Worm (Caenorhabditis elegans) whole organism, L3 larva: ENCODE results near the gene hira-1.

Experiments
- R02D3.7 ChIP-seq: fragments of 150-350 bp; optimal IDR thresholded peaks from 2 replicates; lab custom pipeline; 2014; ENCODE audit warnings: missing biosample characterization, missing genetic modification characterization
- ZK546.5 ChIP-seq: sonication (generic microtip); optimal IDR thresholded peaks from 2 replicates; lab custom pipeline; 2017; ENCODE audit warnings: missing biosample characterization, missing genetic modification characterization
- aly-2 ChIP-seq: fragments of 150-350 bp; optimal IDR thresholded peaks from 2 replicates; lab custom pipeline; 2014; ENCODE audit warnings: missing biosample characterization, missing genetic modification characterization
- ama-1 ChIP-seq: fragments of 150-350 bp; optimal IDR thresholded peaks from 2 replicates; lab custom pipeline; 2018
- ceh-16 ChIP-seq: sonication (generic microtip); optimal IDR thresholded peaks from 2 replicates; lab custom pipeline; 2017; ENCODE audit warnings: missing biosample characterization, missing genetic modification characterization
- ceh-28 ChIP-seq: fragments of 150-350 bp; optimal IDR thresholded peaks from 2 replicates; lab custom pipeline; 2014; ENCODE audit warnings: missing biosample characterization, missing genetic modification reagents, missing genetic modification characterization
- ceh-82 ChIP-seq: fragments of 150-350 bp; optimal IDR thresholded peaks from 2 replicates; lab custom pipeline; 2014; ENCODE audit warnings: missing biosample characterization, missing genetic modification characterization
- ceh-9 ChIP-seq: sonication (generic microtip); optimal IDR thresholded peaks from 2 replicates; lab custom pipeline; 2018; ENCODE audit warnings: missing biosample characterization, missing genetic modification characterization
- daf-12 ChIP-seq: fragments of 150-350 bp; optimal IDR thresholded peaks from 2 replicates; lab custom pipeline; 2014; ENCODE audit warnings: missing biosample characterization, missing genetic modification reagents, missing genetic modification characterization
- egl-27 ChIP-seq: sonication (generic microtip); optimal IDR thresholded peaks from 4 replicates; lab custom pipeline; 2017; ENCODE audit warnings: missing biosample characterization, missing genetic modification reagents, missing genetic modification characterization
- egl-5 ChIP-seq: fragments of 150-350 bp; optimal IDR thresholded peaks from 2 replicates; lab custom pipeline; 2017; ENCODE audit warnings: missing biosample characterization, missing genetic modification reagents, missing genetic modification characterization, inconsistent platforms
- elt-1 ChIP-seq: fragments of 150-350 bp; optimal IDR thresholded peaks from 2 replicates; lab custom pipeline; 2014; ENCODE audit warnings: missing biosample characterization, missing genetic modification characterization
- elt-2 ChIP-seq: sonication (generic microtip); optimal IDR thresholded peaks from 2 replicates; lab custom pipeline; 2016; ENCODE audit warnings: missing genetic modification reagents, mild to moderate bottlenecking, missing genetic modification characterization, missing compliant biosample characterization
- elt-3 ChIP-seq, 3 experiments: fragments of 150-350 bp in 1 of 3; sonication (generic microtip) in 2 of 3; optimal IDR thresholded peaks; 2 replicates in 2 of 3; 4 replicates in 1 of 3; lab custom pipeline; 2014 to 2017; ENCODE audit warnings: missing biosample characterization in 3 of 3, missing genetic modification characterization in 3 of 3
- fkh-10 ChIP-seq: sonication (generic microtip); optimal IDR thresholded peaks from 2 replicates; lab custom pipeline; 2017; ENCODE audit warnings: missing biosample characterization, missing genetic modification reagents, missing genetic modification characterization
- fkh-2 ChIP-seq: fragments of 150-350 bp; optimal IDR thresholded peaks from 2 replicates; lab custom pipeline; 2014; ENCODE audit warnings: missing biosample characterization, missing genetic modification reagents, missing genetic modification characterization
- hmg-11 ChIP-seq: sonication (generic microtip); optimal IDR thresholded peaks from 2 replicates; lab custom pipeline; 2016; ENCODE audit warnings: missing genetic modification characterization, missing compliant biosample characterization
- lin-15B ChIP-seq: fragments of 150-350 bp; optimal IDR thresholded peaks from 2 replicates; lab custom pipeline; 2014; ENCODE audit warnings: missing biosample characterization, missing genetic modification characterization
- lin-39 ChIP-seq: fragments of 150-350 bp; optimal IDR thresholded peaks from 2 replicates; lab custom pipeline; 2018; ENCODE audit warnings: missing biosample characterization, missing genetic modification reagents, missing genetic modification characterization
- lsy-12 ChIP-seq: sonication (generic microtip); optimal IDR thresholded peaks from 2 replicates; lab custom pipeline; 2016; ENCODE audit warnings: mild to moderate bottlenecking, missing genetic modification characterization, missing compliant biosample characterization
- nfya-1 ChIP-seq: sonication (generic microtip); optimal IDR thresholded peaks from 2 replicates; lab custom pipeline; 2017; ENCODE audit warnings: missing genetic modification characterization, mild to moderate bottlenecking, missing compliant biosample characterization, antibody characterized with exemption, moderate library complexity; ENCODE audit not compliant: insufficient read depth
- nhr-11 ChIP-seq: fragments of 150-350 bp; optimal IDR thresholded peaks from 2 replicates; lab custom pipeline; 2014; ENCODE audit warnings: missing biosample characterization, missing genetic modification characterization
- nhr-12 ChIP-seq: fragments of 150-350 bp; optimal IDR thresholded peaks from 2 replicates; lab custom pipeline; 2014; ENCODE audit warnings: missing biosample characterization, missing genetic modification characterization
- nhr-23 ChIP-seq: fragments of 150-350 bp; optimal IDR thresholded peaks from 2 replicates; lab custom pipeline; 2014; ENCODE audit warnings: missing biosample characterization, missing genetic modification reagents, missing genetic modification characterization
- nhr-237 ChIP-seq: fragments of 150-350 bp; optimal IDR thresholded peaks from 2 replicates; lab custom pipeline; 2014; ENCODE audit warnings: missing biosample characterization, missing genetic modification characterization
- nhr-25 ChIP-seq: sonication (generic microtip); optimal IDR thresholded peaks from 2 replicates; lab custom pipeline; 2017; ENCODE audit warnings: missing biosample characterization, missing genetic modification characterization
- nhr-28 ChIP-seq: fragments of 150-350 bp; optimal IDR thresholded peaks from 2 replicates; lab custom pipeline; 2014; ENCODE audit warnings: missing biosample characterization, missing genetic modification characterization
- nhr-43 ChIP-seq: sonication (generic microtip); optimal IDR thresholded peaks from 2 replicates; lab custom pipeline; 2016; ENCODE audit warnings: mild to moderate bottlenecking, missing genetic modification characterization, missing compliant biosample characterization; ENCODE audit not compliant: poor library complexity, severe bottlenecking
- nhr-67 ChIP-seq: fragments of 150-350 bp; optimal IDR thresholded peaks from 2 replicates; lab custom pipeline; 2014; ENCODE audit warnings: missing biosample characterization, missing genetic modification characterization
- nhr-77 ChIP-seq: fragments of 150-350 bp; optimal IDR thresholded peaks from 2 replicates; lab custom pipeline; 2014; ENCODE audit warnings: missing biosample characterization, missing genetic modification characterization
- pha-4 ChIP-seq: fragments of 150-350 bp; optimal IDR thresholded peaks from 2 replicates; lab custom pipeline; 2014; ENCODE audit warnings: missing biosample characterization, missing genetic modification reagents, missing genetic modification characterization
- pqm-1 ChIP-seq: fragments of 150-350 bp; optimal IDR thresholded peaks from 2 replicates; lab custom pipeline; 2017; ENCODE audit warnings: missing biosample characterization, missing genetic modification characterization, inconsistent platforms
- sea-2 ChIP-seq: fragments of 150-350 bp; sonication (generic microtip); optimal IDR thresholded peaks from 4 replicates; lab custom pipeline; 2014; ENCODE audit warnings: missing biosample characterization, missing genetic modification reagents, missing genetic modification characterization
- skn-1 ChIP-seq: fragments of 150-350 bp; optimal IDR thresholded peaks from 2 replicates; lab custom pipeline; 2014; ENCODE audit warnings: missing biosample characterization, missing genetic modification characterization
- snpc-4 ChIP-seq: fragments of 150-350 bp; optimal IDR thresholded peaks from 2 replicates; lab custom pipeline; 2014; ENCODE audit warnings: missing biosample characterization, missing genetic modification characterization
- tbx-2 ChIP-seq: sonication (generic microtip); optimal IDR thresholded peaks from 2 replicates; lab custom pipeline; 2016; ENCODE audit warnings: mild to moderate bottlenecking, missing genetic modification characterization, missing compliant biosample characterization
- unc-62 ChIP-seq: fragments of 150-350 bp; sonication (generic microtip); optimal IDR thresholded peaks from 4 replicates; lab custom pipeline; 2014; ENCODE audit warnings: missing biosample characterization, missing genetic modification reagents, missing genetic modification characterization
- zag-1 ChIP-seq: fragments of 150-350 bp; optimal IDR thresholded peaks from 2 replicates; lab custom pipeline; 2014; ENCODE audit warnings: missing biosample characterization, missing genetic modification characterization
- ztf-4 ChIP-seq: fragments of 150-350 bp; optimal IDR thresholded peaks from 2 replicates; lab custom pipeline; 2014; ENCODE audit warnings: missing biosample characterization, missing genetic modification characterization

Gene hira-1

DNA sequence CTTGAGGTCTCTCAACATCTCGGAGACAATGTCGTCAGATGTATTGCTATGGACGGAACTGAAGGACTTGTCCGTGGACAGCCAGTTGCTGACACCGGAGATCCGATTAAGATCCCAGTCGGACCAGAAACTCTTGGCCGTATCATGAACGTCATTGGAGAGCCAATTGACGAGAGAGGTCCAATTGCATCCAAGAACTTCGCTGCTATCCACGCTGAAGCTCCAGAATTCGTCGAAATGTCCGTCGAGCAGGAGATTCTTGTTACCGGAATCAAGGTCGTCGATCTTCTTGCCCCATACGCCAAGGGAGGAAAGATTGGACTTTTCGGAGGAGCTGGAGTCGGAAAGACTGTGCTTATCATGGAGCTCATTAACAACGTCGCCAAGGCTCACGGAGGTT is 37.9 kb downstream of the hira-1 start:
- TF ChIP-seq hmg-11 (tag; lab: Kevin White, UChicago) (no peak), nhr-237 (tag; lab: Kevin White, UChicago) (no peak), unc-62 (GFP tag; lab: Kevin White, UChicago) (no peak), egl-5 (tag; lab: Kevin White, UChicago) (no peak), fkh-2 (tag; lab: Kevin White, UChicago) (no peak), nhr-25 (tag; lab: Kevin White, UChicago) (no peak), elt-3 (tag; optimal IDR thresholded peaks at IDR 0.05; lab: Kevin White, UChicago) (no peak), daf-12 (no peak), lin-15B (tag; lab: Kevin White, UChicago) (no peak), nfya-1 (tag; lab: Kevin White, UChicago) (no peak), ceh-28 (no peak), pqm-1 (no peak), ceh-82 (tag; lab: Kevin White, UChicago) (no peak), R02D3.7 (tag; lab: Kevin White, UChicago) (no peak), ceh-16 (tag; lab: Kevin White, UChicago) (no peak), elt-2 (tag; lab: Kevin White, UChicago) (no peak), nhr-23 (no peak), ztf-4 (tag; lab: Kevin White, UChicago) (no peak), nhr-12 (no peak)

DNA sequence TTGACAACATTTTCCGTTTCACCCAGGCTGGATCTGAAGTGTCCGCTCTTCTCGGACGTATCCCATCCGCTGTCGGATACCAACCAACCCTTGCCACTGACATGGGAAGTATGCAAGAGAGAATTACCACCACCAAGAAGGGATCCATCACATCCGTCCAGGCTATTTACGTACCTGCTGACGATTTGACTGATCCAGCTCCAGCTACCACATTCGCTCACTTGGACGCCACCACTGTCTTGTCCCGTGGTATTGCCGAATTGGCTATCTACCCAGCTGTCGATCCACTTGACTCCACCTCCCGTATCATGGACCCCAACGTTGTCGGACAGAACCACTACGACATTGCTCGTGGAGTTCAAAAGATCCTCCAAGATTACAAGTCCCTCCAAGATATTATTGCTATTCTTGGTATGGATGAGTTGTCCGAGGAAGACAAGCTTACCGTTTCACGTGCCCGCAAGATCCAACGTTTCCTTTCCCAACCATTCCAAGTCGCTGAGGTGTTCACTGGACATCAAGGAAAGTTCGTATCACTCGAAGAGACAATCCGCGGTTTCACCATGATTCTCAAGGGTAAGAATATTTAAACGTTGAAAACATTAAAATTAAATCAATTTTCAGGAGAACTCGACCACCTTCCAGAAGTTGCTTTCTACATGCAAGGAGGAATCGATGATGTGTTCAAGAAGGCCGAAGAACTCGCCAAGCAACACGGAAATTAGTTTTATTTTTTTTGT is 38.8 kb downstream of the hira-1 start:
- TF ChIP-seq ceh-28 (no peak), fkh-2 (tag; lab: Kevin White, UChicago) (no peak), unc-62 (GFP tag; lab: Kevin White, UChicago) (no peak), egl-27 (no peak), ceh-16 (tag; lab: Kevin White, UChicago) (no peak), sea-2 (GFP tag; lab: Kevin White, UChicago) (no peak), pqm-1 (no peak), elt-3 (tag; optimal IDR thresholded peaks at IDR 0.05; lab: Kevin White, UChicago) (no peak), pha-4 (tag; lab: Kevin White, UChicago) (no peak), hmg-11 (tag; lab: Kevin White, UChicago) (no peak), nhr-43 (tag; lab: Kevin White, UChicago) (no peak), ZK546.5 (tag; lab: Kevin White, UChicago) (no peak), egl-5 (tag; lab: Kevin White, UChicago) (no peak), R02D3.7 (tag; lab: Kevin White, UChicago) (no peak), skn-1 (tag; lab: Kevin White, UChicago) (no peak), nhr-11 (no peak), nhr-67 (no peak), aly-2 (tag; lab: Kevin White, UChicago) (no peak), nfya-1 (tag; lab: Kevin White, UChicago) (no peak), nhr-28 (no peak)

DNA sequence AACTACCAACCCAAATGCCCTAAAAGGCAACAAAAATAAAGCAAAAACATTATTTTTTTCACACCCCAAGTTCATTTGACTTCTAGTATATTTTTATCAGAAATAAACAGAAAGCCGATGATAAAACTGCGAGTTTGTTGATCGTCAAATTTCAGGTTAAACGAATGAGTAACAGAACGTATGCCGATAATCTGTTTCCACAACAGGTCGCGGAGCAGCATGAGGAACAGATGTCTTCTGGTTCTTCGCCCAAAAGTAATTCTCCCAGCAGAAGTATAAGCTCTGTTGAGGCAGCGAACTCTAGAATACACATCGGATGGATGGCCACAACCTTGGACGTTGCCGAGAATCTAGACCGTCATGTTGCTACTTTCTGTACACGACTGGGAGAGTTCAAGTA is 39.5 kb downstream of the hira-1 start, which contains the start of gene prmt-5:
Gene prmt-5 (plus strand): TSS at position 141 of the 400 bp plus-strand sequence.
- peak; percentile 18 for TF ChIP-seq pqm-1
- no peak for TF ChIP-seq egl-5 (tag; lab: Kevin White, UChicago)
- TF ChIP-seq ceh-9 (tag; lab: Kevin White, UChicago): no peak
- peak; percentile 27 for TF ChIP-seq elt-2 (tag; lab: Kevin White, UChicago)
- TF ChIP-seq nfya-1 (tag; lab: Kevin White, UChicago): no peak
- TF ChIP-seq lsy-12: peak; percentile 81
- TF ChIP-seq zag-1 (tag; lab: Kevin White, UChicago): no peak
- TF ChIP-seq lin-39: no peak
- no peak for TF ChIP-seq nhr-67
- TF ChIP-seq aly-2 (tag; lab: Kevin White, UChicago): peak; percentile 76
- no peak for TF ChIP-seq tbx-2 (tag; lab: Kevin White, UChicago)
- TF ChIP-seq elt-1 (tag; lab: Kevin White, UChicago): no peak
- no peak for TF ChIP-seq snpc-4 (tag; lab: Kevin White, UChicago)
- no peak for TF ChIP-seq skn-1 (tag; lab: Kevin White, UChicago)
- peak; percentile 22 for TF ChIP-seq nhr-77 (tag; lab: Kevin White, UChicago)
- TF ChIP-seq nhr-23: peak; percentile 35
- TF ChIP-seq ama-1 (lab: Kevin White, UChicago): peak; percentile 90
- no peak for TF ChIP-seq fkh-10 (GFP tag; lab: Kevin White, UChicago)
- peak; percentile 73 for TF ChIP-seq nhr-43 (tag; lab: Kevin White, UChicago)
- TF ChIP-seq pha-4 (tag; lab: Kevin White, UChicago): peak; percentile 13
- peak; percentile 17 for TF ChIP-seq nhr-11
- no peak for TF ChIP-seq nhr-12
- TF ChIP-seq elt-3 (tag; optimal IDR thresholded peaks at IDR 0.05; lab: Kevin White, UChicago): peak in 1 of 3 experiments; percentile 13
- TF ChIP-seq sea-2 (GFP tag; lab: Kevin White, UChicago): no peak
- TF ChIP-seq hmg-11 (tag; lab: Kevin White, UChicago): no peak
- TF ChIP-seq ceh-28: no peak
- peak; percentile 30 for TF ChIP-seq nhr-25 (tag; lab: Kevin White, UChicago)
